Worm (Caenorhabditis elegans) whole organism, L4/young adult: ENCODE data around the gene fbxl-5.

Experiments
- dao-5 ChIP-seq: sonication (generic microtip); optimal IDR thresholded peaks from 2 replicates; lab custom pipeline; 2016; ENCODE audit warnings: missing genotype, missing genetic modification characterization, moderate library complexity, missing compliant biosample characterization
- him-1 ChIP-seq: sonication (generic microtip); optimal IDR thresholded peaks from 2 replicates; lab custom pipeline; 2016; ENCODE audit warnings: missing genotype, missing genetic modification reagents, missing genetic modification characterization, missing compliant biosample characterization

ce11 chrV:7786639-7787038 is 43.9 kb downstream of the fbxl-5 start:
- TF ChIP-seq dao-5 (tag; lab: Kevin White, UChicago) (no peak), him-1 (tag; lab: Kevin White, UChicago) (no peak)
